Fruit fly (Drosophila melanogaster) whole organism, embryonic: ENCODE measurements around the gene Rich.

Experiments
- Abd-B ChIP-seq: fragments of 200-800 bp; sonication (Bioruptor generic); optimal IDR thresholded peaks from 2 replicates; lab custom pipeline; 2018; ENCODE audit warnings: missing biosample characterization, mild to moderate bottlenecking, missing genetic modification characterization, moderate library complexity
- Awh ChIP-seq: fragments of 200-800 bp; sonication (Bioruptor generic); IDR thresholded peaks from 2 replicates; pipeline ENCODE4, ENCODE4 v1.3.6; 2022; ENCODE audit warnings: missing biosample characterization, missing genetic modification characterization
- BEAF-32 ChIP-seq: fragments of 200-800 bp; sonication (Bioruptor generic); optimal IDR thresholded peaks from 3 replicates; lab custom pipeline; 2017; ENCODE audit warnings: missing biosample characterization, missing genetic modification characterization, mild to moderate bottlenecking, moderate library complexity, missing genetic modification reagents
- CG10321 ChIP-seq: fragments of 200-800 bp; sonication (Bioruptor generic); IDR thresholded peaks from 2 replicates; pipeline ENCODE4 v1.3.6; 2022; ENCODE audit warnings: missing biosample characterization, missing genetic modification characterization
- CG10366 ChIP-seq: fragments of 200-800 bp; sonication (Bioruptor generic); IDR thresholded peaks from 2 replicates; pipeline ENCODE4 v1.3.6; 2022; ENCODE audit warnings: missing biosample characterization, missing genetic modification characterization
- CG10543 ChIP-seq: fragments of 200-800 bp; sonication (Bioruptor generic); optimal IDR thresholded peaks from 3 replicates; lab custom pipeline; 2017; ENCODE audit warnings: missing biosample characterization, mild to moderate bottlenecking, missing genetic modification characterization, moderate library complexity
- CG10959 ChIP-seq: fragments of 200-800 bp; sonication (Bioruptor generic); IDR thresholded peaks from 2 replicates; pipeline ENCODE4 v1.3.6; 2022; ENCODE audit warnings: missing biosample characterization, missing genetic modification characterization
- CG10979 ChIP-seq: fragments of 200-800 bp; sonication (Bioruptor generic); optimal IDR thresholded peaks from 2 replicates; lab custom pipeline; 2018; ENCODE audit warnings: missing biosample characterization, mild to moderate bottlenecking, missing genetic modification characterization, moderate library complexity
- CG11085 ChIP-seq: fragments of 200-800 bp; sonication (Bioruptor generic); IDR thresholded peaks from 2 replicates; pipeline ENCODE4 v1.3.6; 2022; ENCODE audit warnings: missing biosample characterization, missing genetic modification characterization
- CG13624 ChIP-seq: fragments of 200-800 bp; sonication (Bioruptor generic); optimal IDR thresholded peaks from 2 replicates; lab custom pipeline; 2016; ENCODE audit warnings: missing biosample characterization, missing genetic modification characterization
- CG13894 ChIP-seq: fragments of 200-800 bp; sonication (Bioruptor generic); optimal IDR thresholded peaks from 3 replicates; lab custom pipeline; 2018; ENCODE audit warnings: missing biosample characterization, mild to moderate bottlenecking, missing genetic modification characterization, moderate library complexity
- CG14441 ChIP-seq: fragments of 200-800 bp; sonication (Bioruptor generic); IDR thresholded peaks from 2 replicates; pipeline ENCODE4 v1.3.6; 2022; ENCODE audit warnings: missing biosample characterization, missing genetic modification characterization
- CG17385 ChIP-seq: fragments of 200-800 bp; sonication (Bioruptor generic); optimal IDR thresholded peaks from 3 replicates; lab custom pipeline; 2018; ENCODE audit warnings: missing biosample characterization, mild to moderate bottlenecking, missing genetic modification characterization
- CG17912 ChIP-seq: fragments of 200-800 bp; sonication (Bioruptor generic); optimal IDR thresholded peaks from 2 replicates; lab custom pipeline; 2018; ENCODE audit warnings: missing biosample characterization, mild to moderate bottlenecking, missing genetic modification characterization
- CG18011 ChIP-seq: fragments of 200-800 bp; sonication (Bioruptor generic); optimal IDR thresholded peaks from 2 replicates; lab custom pipeline; 2017; ENCODE audit warnings: missing biosample characterization, missing genetic modification characterization, mild to moderate bottlenecking, moderate library complexity, missing genotype
- CG2120 ChIP-seq: fragments of 200-800 bp; sonication (Bioruptor generic); optimal IDR thresholded peaks from 3 replicates; lab custom pipeline; 2016; ENCODE audit warnings: missing biosample characterization, missing genetic modification characterization
- CG2129 ChIP-seq: fragments of 200-800 bp; sonication (Bioruptor generic); IDR thresholded peaks from 2 replicates; pipeline ENCODE4 v1.3.6; 2022; ENCODE audit warnings: missing biosample characterization, missing genetic modification characterization; ENCODE audit not compliant: partially characterized antibody
- CG3407 ChIP-seq: fragments of 200-800 bp; sonication (Bioruptor generic); optimal IDR thresholded peaks from 2 replicates; lab custom pipeline; 2018; ENCODE audit warnings: missing biosample characterization, mild to moderate bottlenecking, missing genetic modification characterization
- CG4820 ChIP-seq: fragments of 200-800 bp; sonication (Bioruptor generic); optimal IDR thresholded peaks from 3 replicates; lab custom pipeline; 2016; ENCODE audit warnings: missing biosample characterization, missing genetic modification characterization
- CG5180 ChIP-seq: fragments of 200-800 bp; sonication (Bioruptor generic); optimal IDR thresholded peaks from 3 replicates; lab custom pipeline; 2017; ENCODE audit warnings: missing biosample characterization, missing genetic modification characterization, mild to moderate bottlenecking, moderate library complexity, missing genetic modification reagents
- CG6791 ChIP-seq: fragments of 200-800 bp; sonication (Bioruptor generic); IDR thresholded peaks from 3 replicates; pipeline ENCODE4 v1.3.6; 2022; ENCODE audit warnings: missing biosample characterization, missing genetic modification characterization; ENCODE audit not compliant: partially characterized antibody
- CG9727 ChIP-seq: fragments of 200-800 bp; sonication (Bioruptor generic); optimal IDR thresholded peaks from 3 replicates; lab custom pipeline; 2017; ENCODE audit warnings: missing biosample characterization, mild to moderate bottlenecking, missing genetic modification characterization
- CG9876 ChIP-seq: fragments of 200-800 bp; sonication (Bioruptor generic); optimal IDR thresholded peaks from 2 replicates; lab custom pipeline; 2016; ENCODE audit warnings: missing biosample characterization, missing genetic modification characterization
- CrebB ChIP-seq: fragments of 200-800 bp; sonication (Bioruptor generic); optimal IDR thresholded peaks from 3 replicates; lab custom pipeline; 2018; ENCODE audit warnings: missing biosample characterization, mild to moderate bottlenecking, missing genetic modification characterization
- D ChIP-seq, 2 experiments: fragments of 200-800 bp in 1 of 2; fragments of >200 bp in 1 of 2; sonication (Bioruptor generic) in 1 of 2; optimal IDR thresholded peaks; 2 replicates in 1 of 2; 3 replicates in 1 of 2; lab custom pipeline; 2017; ENCODE audit warnings: mild to moderate bottlenecking in 1 of 2, missing biosample characterization in 1 of 2, missing genetic modification characterization in 1 of 2, missing genetic modification reagents in 1 of 2
- Dip2 ChIP-seq: fragments of 200-800 bp; sonication (Bioruptor generic); IDR thresholded peaks from 2 replicates; pipeline ENCODE4 v1.3.6; 2022; ENCODE audit warnings: missing biosample characterization, missing genetic modification characterization
- Elba2 ChIP-seq: fragments of 200-800 bp; sonication (Bioruptor generic); optimal IDR thresholded peaks from 3 replicates; lab custom pipeline; 2016; ENCODE audit warnings: missing biosample characterization, missing genetic modification characterization
- HHEX ChIP-seq: fragments of 200-800 bp; sonication (Bioruptor generic); optimal IDR thresholded peaks from 3 replicates; lab custom pipeline; 2017; ENCODE audit warnings: missing biosample characterization, mild to moderate bottlenecking, missing genetic modification characterization, missing genetic modification reagents
- Max ChIP-seq: fragments of 200-800 bp; sonication (Bioruptor generic); optimal IDR thresholded peaks from 2 replicates; lab custom pipeline; 2016; ENCODE audit warnings: missing biosample characterization, mild to moderate bottlenecking, missing genetic modification characterization
- Usf ChIP-seq: fragments of 200-800 bp; sonication (Bioruptor generic); optimal IDR thresholded peaks from 2 replicates; lab custom pipeline; 2017; ENCODE audit warnings: missing genotype, missing biosample characterization, missing genetic modification characterization
- abd-A ChIP-seq: fragments of 200-800 bp; sonication (Bioruptor generic); optimal IDR thresholded peaks from 3 replicates; lab custom pipeline; 2019; ENCODE audit warnings: missing biosample characterization, mild to moderate bottlenecking, missing genetic modification characterization, moderate library complexity
- bigmax ChIP-seq: fragments of 200-800 bp; sonication (Bioruptor generic); optimal IDR thresholded peaks from 2 replicates; lab custom pipeline; 2018; ENCODE audit warnings: missing biosample characterization, mild to moderate bottlenecking, missing genetic modification characterization
- bsh ChIP-seq, 2 experiments: fragments of 200-800 bp; sonication (Bioruptor generic); optimal IDR thresholded peaks; 2 replicates each; lab custom pipeline; 2017 to 2018; ENCODE audit warnings: mild to moderate bottlenecking in 2 of 2, missing biosample characterization in 2 of 2, missing genetic modification characterization in 2 of 2, moderate library complexity in 1 of 2
- hkb ChIP-seq, 2 experiments: fragments of 200-800 bp in 1 of 2; fragments of >200 bp in 1 of 2; sonication (Bioruptor generic) in 1 of 2; IDR thresholded peaks in 1 of 2; optimal IDR thresholded peaks in 1 of 2; 2 replicates each; pipeline versions ENCODE4 v1.3.6 to Lab custom; 2017 to 2022; ENCODE audit warnings: missing biosample characterization in 1 of 2, missing genetic modification characterization in 1 of 2
- lab ChIP-seq: fragments of 200-800 bp; sonication (Bioruptor generic); optimal IDR thresholded peaks from 3 replicates; lab custom pipeline; 2017; ENCODE audit warnings: missing biosample characterization, missing genetic modification characterization, mild to moderate bottlenecking, moderate library complexity, missing genetic modification reagents
- lov ChIP-seq, 2 experiments: fragments of 200-800 bp in 1 of 2; fragments of >200 bp in 1 of 2; sonication (Bioruptor generic) in 1 of 2; IDR thresholded peaks in 1 of 2; optimal IDR thresholded peaks in 1 of 2; 2 replicates in 1 of 2; 3 replicates in 1 of 2; pipeline versions ENCODE4 v1.3.6 to Lab custom; 2017 to 2022; ENCODE audit warnings: missing biosample characterization in 1 of 2, missing genetic modification characterization in 1 of 2
- peb ChIP-seq: fragments of 200-800 bp; sonication (Bioruptor generic); IDR thresholded peaks from 2 replicates; pipeline ENCODE4 v1.3.6; 2022; ENCODE audit warnings: missing biosample characterization, missing genetic modification characterization
- pum ChIP-seq: fragments of 200-800 bp; sonication (Bioruptor generic); optimal IDR thresholded peaks from 2 replicates; lab custom pipeline; 2016; ENCODE audit warnings: missing biosample characterization, missing genetic modification characterization
- sc ChIP-seq, 3 experiments: fragments of >200 bp in 2 of 3; fragments of 200-800 bp in 1 of 3; sonication (Bioruptor generic) in 1 of 3; optimal IDR thresholded peaks; 2 replicates in 2 of 3; 3 replicates in 1 of 3; lab custom pipeline; 2017; ENCODE audit warnings: mild to moderate bottlenecking in 1 of 3, missing biosample characterization in 1 of 3, missing genetic modification characterization in 1 of 3, missing genetic modification reagents in 1 of 3
- scrt ChIP-seq: fragments of 200-800 bp; sonication (Bioruptor generic); optimal IDR thresholded peaks from 2 replicates; lab custom pipeline; 2018; ENCODE audit warnings: missing biosample characterization, mild to moderate bottlenecking, missing genetic modification characterization, moderate library complexity
- sisA ChIP-seq: fragments of 200-800 bp; sonication (Bioruptor generic); IDR thresholded peaks from 2 replicates; pipeline ENCODE4 v1.3.6; 2022; ENCODE audit warnings: missing biosample characterization, missing genetic modification characterization
- tgo ChIP-seq: fragments of 200-800 bp; sonication (Bioruptor generic); IDR thresholded peaks from 3 replicates; pipeline ENCODE4 v1.3.6; 2022; ENCODE audit warnings: missing biosample characterization, missing genetic modification characterization
- ttk ChIP-seq: fragments of 200-800 bp; sonication (Bioruptor generic); IDR thresholded peaks from 2 replicates; pipeline ENCODE4 v2.1.2; 2022; ENCODE audit warnings: missing biosample characterization, missing genetic modification characterization
- tx ChIP-seq: fragments of 200-800 bp; sonication (Bioruptor generic); optimal IDR thresholded peaks from 2 replicates; lab custom pipeline; 2016; ENCODE audit warnings: missing biosample characterization, missing genetic modification characterization
- unc-4 ChIP-seq: fragments of 200-800 bp; sonication (Bioruptor generic); IDR thresholded peaks from 2 replicates; pipeline ENCODE4 v1.3.6; 2022; ENCODE audit warnings: missing biosample characterization, missing genetic modification characterization; ENCODE audit not compliant: partially characterized antibody

The Rich gene

dm6 chr3L:22287994-22288766 lies 25.5 kb upstream of the Rich start, which contains the start of the genes Hem and IleRS (continued):
- no peak for TF ChIP-seq abd-A (tag; lab: Kevin White, UChicago)
- TF ChIP-seq Abd-B (GFP tag; lab: Kevin White, UChicago) = peak; percentile 94
- peak; percentile 43; the same call in 1 of the 2 replicates for TF ChIP-seq CG10321
- TF ChIP-seq CG17385 (GFP tag; lab: Kevin White, UChicago) = peak; percentile 89
- peak; percentile 77 for TF ChIP-seq peb
- peak; percentile 65 for TF ChIP-seq CG5180
- peak; percentile 75 for TF ChIP-seq CrebB
- TF ChIP-seq CG13624 (GFP tag; lab: Kevin White, UChicago) = peak; percentile 90
- TF ChIP-seq CG10543 (GFP tag; lab: Kevin White, UChicago) = peak; percentile 90
- TF ChIP-seq CG9876 (GFP tag; lab: Kevin White, UChicago) = peak; percentile 83
- TF ChIP-seq CG6791 (GFP tag; lab: Robert Waterston, UW) = peak; percentile 84
- TF ChIP-seq tx (GFP tag; lab: Kevin White, UChicago) = peak; percentile 76
- TF ChIP-seq CG10366 (GFP tag; lab: Robert Waterston, UW) = peak; percentile 92
- peak; percentile 93 for TF ChIP-seq ttk (GFP tag; lab: Robert Waterston, UW)
- TF ChIP-seq sc (optimal IDR thresholded peaks at IDR 0.05; lab: Kevin White, UChicago) = no peak
- TF ChIP-seq sc (GFP tag; optimal IDR thresholded peaks at IDR 0.05; lab: Kevin White, UChicago) = peak; percentile 90
- TF ChIP-seq scrt = no peak
- peak; percentile 90 for TF ChIP-seq Max (GFP tag; lab: Kevin White, UChicago)
- TF ChIP-seq hkb (optimal IDR thresholded peaks at IDR 0.05; lab: Kevin White, UChicago) = no peak
- peak; percentile 90 for TF ChIP-seq hkb (GFP tag; IDR thresholded peaks at IDR 0.05; lab: Robert Waterston, UW)
- TF ChIP-seq CG13894 (tag; lab: Kevin White, UChicago) = no peak
- TF ChIP-seq unc-4 (GFP tag; lab: Robert Waterston, UW) = peak; percentile 82
- TF ChIP-seq lov (optimal IDR thresholded peaks at IDR 0.05; lab: Kevin White, UChicago) = no peak
- TF ChIP-seq lov (GFP tag; IDR thresholded peaks at IDR 0.05; lab: Robert Waterston, UW) = peak; percentile 67; the same call in 2 of the 3 replicates
- peak; percentile 82 for TF ChIP-seq Awh (GFP tag; lab: Robert Waterston, UW)
- peak; percentile 97 for TF ChIP-seq CG9727 (GFP tag; lab: Kevin White, UChicago)
- TF ChIP-seq Dip2 = no peak
- TF ChIP-seq sisA (GFP tag; lab: Robert Waterston, UW) = peak; percentile 88
- TF ChIP-seq CG2120 (GFP tag; lab: Kevin White, UChicago) = peak; percentile 92
- TF ChIP-seq HHEX (GFP tag; lab: Kevin White, UChicago) = peak; percentile 86
- peak; percentile 78 for TF ChIP-seq CG18011
- TF ChIP-seq D (optimal IDR thresholded peaks at IDR 0.05; lab: Kevin White, UChicago) = no peak
- TF ChIP-seq D (GFP tag; optimal IDR thresholded peaks at IDR 0.05; lab: Kevin White, UChicago) = no peak
- TF ChIP-seq BEAF-32 (GFP tag; lab: Kevin White, UChicago) = peak; percentile 80
- peak; percentile 48 for TF ChIP-seq Elba2
- peak; percentile 90 for TF ChIP-seq tgo (GFP tag; lab: Robert Waterston, UW)
- TF ChIP-seq CG11085 = peak; percentile 85
- peak; percentile 82 for TF ChIP-seq CG10959 (GFP tag; lab: Robert Waterston, UW)
- TF ChIP-seq pum = peak; percentile 83
- no peak; the same call in 1 of the 2 replicates for TF ChIP-seq CG2129
- peak; percentile 93 for TF ChIP-seq CG10979 (tag; lab: Kevin White, UChicago)
- peak; percentile 94 for TF ChIP-seq CG4820 (GFP tag; lab: Kevin White, UChicago)
- TF ChIP-seq CG17912 (GFP tag; lab: Kevin White, UChicago) = peak; percentile 69
- no peak for TF ChIP-seq bigmax (GFP tag; lab: Kevin White, UChicago)
- peak; percentile 93 for TF ChIP-seq lab (GFP tag; lab: Kevin White, UChicago)
- TF ChIP-seq CG3407 (GFP tag; lab: Kevin White, UChicago) = peak; percentile 85
- peak; percentile 83 for TF ChIP-seq Usf
- peak in 1 of 2 experiments; percentile 94 for TF ChIP-seq bsh (GFP tag; optimal IDR thresholded peaks at IDR 0.05; lab: Kevin White, UChicago)
- TF ChIP-seq CG14441 (GFP tag; lab: Robert Waterston, UW) = peak; percentile 90
